Fruit fly (Drosophila melanogaster): ENCODE results near the gene barc.

DNA sequence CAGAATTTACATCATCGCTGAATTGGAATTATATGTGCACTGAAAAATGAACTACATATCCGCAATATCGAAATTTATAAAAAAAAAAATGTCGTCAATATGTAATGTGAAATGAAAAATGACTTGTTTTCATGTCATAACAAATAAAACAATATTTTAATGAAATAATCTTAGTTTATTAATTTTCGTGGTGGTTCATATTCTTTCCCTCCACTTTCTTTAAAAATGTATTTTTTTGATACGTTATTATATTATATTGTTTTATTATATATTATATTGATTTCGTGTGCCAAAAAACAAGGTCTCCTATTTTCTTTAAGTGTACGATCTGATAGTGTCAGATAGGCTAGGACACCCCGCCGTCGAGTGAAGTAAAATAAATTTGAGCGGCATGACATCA, 18.6 kb downstream of the barc start:
- TF ChIP-seq CG8478 (optimal IDR thresholded peaks at IDR 0.05) (no peak), CTCF (optimal IDR thresholded peaks at IDR 0.05) (no peak)
